Worm (Caenorhabditis elegans): ENCODE results near the gene cas-1.

ce11 chrX:16818271-16818670 lies 4.8 kb upstream of the cas-1 start:
- no peak for TF ChIP-seq him-1 (tag; optimal IDR thresholded peaks at IDR 0.05)
- TF ChIP-seq dao-5 (tag; optimal IDR thresholded peaks at IDR 0.05) = no peak
